Fruit fly (Drosophila melanogaster): Measurements from ENCODE around the gene CG1146.

The CG1146 gene

DNA sequence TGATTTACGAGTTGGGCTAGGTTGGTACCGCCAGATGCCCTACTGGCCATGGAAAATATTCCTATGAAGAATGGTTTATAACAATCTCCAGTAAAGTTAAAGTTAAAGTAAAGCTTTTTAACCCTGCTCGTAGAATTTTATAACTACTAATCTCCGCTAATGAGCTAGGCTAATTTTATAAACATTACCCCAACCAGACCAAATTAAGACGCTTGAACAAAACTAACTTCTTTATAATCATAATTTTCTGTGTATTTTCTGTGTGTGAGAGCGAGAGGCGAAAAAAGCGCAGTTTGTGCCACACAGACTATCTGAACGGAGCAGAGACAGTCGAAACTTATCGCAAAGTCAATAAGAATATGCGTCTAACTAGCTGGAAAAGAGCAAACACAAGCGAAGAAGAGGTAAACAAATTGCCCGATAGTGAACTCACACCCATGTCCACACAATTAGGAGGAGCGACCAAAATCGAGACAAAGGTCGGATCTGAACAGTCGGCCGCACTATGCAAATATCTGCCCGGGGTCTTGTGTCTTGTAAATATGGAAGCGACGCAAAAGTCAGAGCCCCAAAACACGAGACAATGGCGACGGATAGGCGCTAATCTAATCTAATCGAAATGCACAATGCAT lies 48.5 kb downstream of the CG1146 start (continued):
- peak; percentile 41 for TF ChIP-seq trem (tag; optimal IDR thresholded peaks at IDR 0.05)
- TF ChIP-seq dpn (GFP tag; optimal IDR thresholded peaks at IDR 0.05), result peak; percentile 35 to 52
- peak; percentile 36; the same call in 1 of the 2 replicates for TF ChIP-seq Ada2b (GFP tag; IDR thresholded peaks at IDR 0.05)
- no peak for TF ChIP-seq CG9932 (GFP tag; IDR thresholded peaks at IDR 0.05)
- peak; percentile 19 for TF ChIP-seq Sry-δ (GFP tag; optimal IDR thresholded peaks at IDR 0.05)
- TF ChIP-seq Hand (GFP tag; optimal IDR thresholded peaks at IDR 0.05), result no peak
- TF ChIP-seq run (tag; optimal IDR thresholded peaks at IDR 0.05), result peak; percentile 44
- TF ChIP-seq CG8089 (GFP tag; optimal IDR thresholded peaks at IDR 0.05), result peak; percentile 40
- peak; percentile 22; the same call in 1 of the 2 replicates for TF ChIP-seq CG16779 (GFP tag; IDR thresholded peaks at IDR 0.05)
- TF ChIP-seq CG30020 (tag; optimal IDR thresholded peaks at IDR 0.05), result no peak
- TF ChIP-seq cad (GFP tag; optimal IDR thresholded peaks at IDR 0.05), result no peak
- peak; percentile 45 for TF ChIP-seq CG7745 (tag; optimal IDR thresholded peaks at IDR 0.05)
- TF ChIP-seq B-H2 (GFP tag; optimal IDR thresholded peaks at IDR 0.05), result no peak
- peak; percentile 20 for TF ChIP-seq Hsf (GFP tag; optimal IDR thresholded peaks at IDR 0.05)
- TF ChIP-seq Deaf1 (tag; optimal IDR thresholded peaks at IDR 0.05), result peak; percentile 12
- no peak; the same call in 1 of the 2 replicates for TF ChIP-seq CG6689 (GFP tag; IDR thresholded peaks at IDR 0.05)
- TF ChIP-seq CG33557 (GFP tag; optimal IDR thresholded peaks at IDR 0.05), result peak; percentile 73
- TF ChIP-seq gfzf (GFP tag; optimal IDR thresholded peaks at IDR 0.05), result no peak
- no peak for TF ChIP-seq da (GFP tag; optimal IDR thresholded peaks at IDR 0.05)
- peak; percentile 43 for TF ChIP-seq row (GFP tag; IDR thresholded peaks at IDR 0.05)
- no peak for TF ChIP-seq lbe (GFP tag; optimal IDR thresholded peaks at IDR 0.05)
- no peak for TF ChIP-seq Abd-B (GFP tag; optimal IDR thresholded peaks at IDR 0.05)
- peak; percentile 92 for TF ChIP-seq fd64A (GFP tag; optimal IDR thresholded peaks at IDR 0.05)
- no peak for TF ChIP-seq CG11093 (GFP tag; IDR thresholded peaks at IDR 0.05)
- no peak for TF ChIP-seq BEAF-32 (GFP tag; optimal IDR thresholded peaks at IDR 0.05)
- TF ChIP-seq cg (GFP tag; optimal IDR thresholded peaks at IDR 0.05), result no peak
- peak; percentile 52 for TF ChIP-seq CG2712 (tag; optimal IDR thresholded peaks at IDR 0.05)
- no peak for TF ChIP-seq tna (GFP tag; IDR thresholded peaks at IDR 0.05; ENCODE audit: partially characterized antibody)
- TF ChIP-seq repo (GFP tag; optimal IDR thresholded peaks at IDR 0.05), result peak; percentile 54
- no peak for TF ChIP-seq fd102C (GFP tag; optimal IDR thresholded peaks at IDR 0.05)
- no peak for TF ChIP-seq tll (GFP tag; optimal IDR thresholded peaks at IDR 0.05)
- TF ChIP-seq Drgx (GFP tag; IDR thresholded peaks at IDR 0.05), result no peak
- TF ChIP-seq Trl (optimal IDR thresholded peaks at IDR 0.05), result no peak
- TF ChIP-seq Trl (GFP tag; optimal IDR thresholded peaks at IDR 0.05), result peak; percentile 78
- no peak for TF ChIP-seq vnd (GFP tag; IDR thresholded peaks at IDR 0.05; ENCODE audit: partially characterized antibody)
- TF ChIP-seq CG6175 (GFP tag; IDR thresholded peaks at IDR 0.05), result no peak
- TF ChIP-seq knrl (GFP tag; IDR thresholded peaks at IDR 0.05; ENCODE audit: partially characterized antibody), result no peak
- peak; percentile 54 for TF ChIP-seq Sox102F (GFP tag; optimal IDR thresholded peaks at IDR 0.05)
- peak; percentile 27 for TF ChIP-seq Max (GFP tag; optimal IDR thresholded peaks at IDR 0.05)
- TF ChIP-seq Doc3 (GFP tag; IDR thresholded peaks at IDR 0.05; ENCODE audit: partially characterized antibody), result no peak
- peak; percentile 51 for TF ChIP-seq CG18476 (GFP tag; optimal IDR thresholded peaks at IDR 0.05)
- no peak for TF ChIP-seq dimm (GFP tag; IDR thresholded peaks at IDR 0.05)
- TF ChIP-seq CG3995 (GFP tag; optimal IDR thresholded peaks at IDR 0.05), result peak; percentile 33
- TF ChIP-seq CG1602 (GFP tag; optimal IDR thresholded peaks at IDR 0.05), result no peak
- TF ChIP-seq CG10462 (GFP tag; optimal IDR thresholded peaks at IDR 0.05), result peak; percentile 40
- TF ChIP-seq Hr39 (optimal IDR thresholded peaks at IDR 0.05), result no peak
- 0 out of 2 replicates have a peak, but pooled peaks have one; percentile 9 for TF ChIP-seq bowl (GFP tag; IDR thresholded peaks at IDR 0.05)
- peak; percentile 64 for TF ChIP-seq trh (GFP tag; optimal IDR thresholded peaks at IDR 0.05)
- peak; percentile 93 for TF ChIP-seq ATbp (GFP tag; optimal IDR thresholded peaks at IDR 0.05)
- TF ChIP-seq bab2 (GFP tag; optimal IDR thresholded peaks at IDR 0.05), result peak; percentile 72
